Fruit fly (Drosophila melanogaster) whole organism, embryonic: ENCODE measurements around the gene Trim9.

Source experiments
- Asciz ChIP-seq: fragments of 200-800 bp; sonication (Bioruptor generic); optimal IDR thresholded peaks from 2 replicates; lab custom pipeline; 2017; ENCODE audit warnings: missing biosample characterization, mild to moderate bottlenecking, missing genetic modification characterization, missing genetic modification reagents
- Bgb ChIP-seq: fragments of 200-800 bp; sonication (Bioruptor generic); IDR thresholded peaks from 2 replicates; pipeline ENCODE4 v1.3.6; 2022; ENCODE audit warnings: missing biosample characterization, missing genetic modification characterization; ENCODE audit not compliant: partially characterized antibody
- CG10431 ChIP-seq: fragments of 200-800 bp; sonication (Bioruptor generic); optimal IDR thresholded peaks from 3 replicates; lab custom pipeline; 2018; ENCODE audit warnings: missing biosample characterization, mild to moderate bottlenecking, missing genetic modification characterization
- CG11093 ChIP-seq: fragments of 200-800 bp; sonication (Bioruptor generic); IDR thresholded peaks from 3 replicates; pipeline ENCODE4 v1.3.6; 2022; ENCODE audit warnings: missing biosample characterization, missing genetic modification characterization
- CG11398 ChIP-seq: fragments of 200-800 bp; sonication (Bioruptor generic); optimal IDR thresholded peaks from 2 replicates; lab custom pipeline; 2016; ENCODE audit warnings: missing biosample characterization, missing genetic modification characterization
- CG12155 ChIP-seq: fragments of 200-800 bp; sonication (Bioruptor generic); optimal IDR thresholded peaks from 3 replicates; lab custom pipeline; 2016; ENCODE audit warnings: missing biosample characterization, missing genetic modification characterization
- CG13123 ChIP-seq: fragments of 200-800 bp; sonication (Bioruptor generic); optimal IDR thresholded peaks from 2 replicates; lab custom pipeline; 2016; ENCODE audit warnings: missing biosample characterization, missing genetic modification characterization
- CG13296 ChIP-seq: fragments of 200-800 bp; sonication (Bioruptor generic); optimal IDR thresholded peaks from 3 replicates; lab custom pipeline; 2018; ENCODE audit warnings: missing biosample characterization, mild to moderate bottlenecking, missing genetic modification characterization
- CG14860 ChIP-seq: fragments of 200-800 bp; sonication (Bioruptor generic); IDR thresholded peaks from 3 replicates; pipeline ENCODE4 v1.3.6; 2022; ENCODE audit warnings: missing biosample characterization, missing genetic modification characterization; ENCODE audit not compliant: partially characterized antibody
- CG16779 ChIP-seq: fragments of 200-800 bp; sonication (Bioruptor generic); IDR thresholded peaks from 2 replicates; pipeline ENCODE4 v1.3.6; 2022; ENCODE audit warnings: missing biosample characterization, missing genetic modification characterization
- CG17186 ChIP-seq: fragments of 200-800 bp; sonication (Bioruptor generic); optimal IDR thresholded peaks from 3 replicates; lab custom pipeline; 2017; ENCODE audit warnings: missing biosample characterization, missing genetic modification reagents, missing genetic modification characterization
- CG4360 ChIP-seq: fragments of 200-800 bp; sonication (Bioruptor generic); IDR thresholded peaks from 2 replicates; pipeline ENCODE4 v1.3.6; 2022; ENCODE audit warnings: missing biosample characterization, missing genetic modification characterization
- CG4730 ChIP-seq: fragments of 200-800 bp; sonication (Bioruptor generic); IDR thresholded peaks from 2 replicates; pipeline ENCODE4 v1.3.6; 2022; ENCODE audit warnings: missing biosample characterization, missing genetic modification characterization
- CG4854 ChIP-seq: fragments of 200-800 bp; sonication (Bioruptor generic); optimal IDR thresholded peaks from 2 replicates; lab custom pipeline; 2016; ENCODE audit warnings: missing biosample characterization, missing genetic modification characterization, inconsistent platforms
- CG6254 ChIP-seq: fragments of 200-800 bp; sonication (Bioruptor generic); optimal IDR thresholded peaks from 3 replicates; lab custom pipeline; 2017; ENCODE audit warnings: mild to moderate bottlenecking, missing biosample characterization, missing genetic modification reagents, missing genetic modification characterization
- CG7271 ChIP-seq: fragments of 200-800 bp; sonication (Bioruptor generic); optimal IDR thresholded peaks from 2 replicates; lab custom pipeline; 2018; ENCODE audit warnings: missing biosample characterization, mild to moderate bottlenecking, missing genetic modification characterization, moderate library complexity
- CG9437 ChIP-seq: fragments of 200-800 bp; sonication (Bioruptor generic); optimal IDR thresholded peaks from 2 replicates; lab custom pipeline; 2018; ENCODE audit warnings: missing biosample characterization, mild to moderate bottlenecking, missing genetic modification characterization
- CG9727 ChIP-seq: fragments of 200-800 bp; sonication (Bioruptor generic); optimal IDR thresholded peaks from 3 replicates; lab custom pipeline; 2017; ENCODE audit warnings: missing biosample characterization, mild to moderate bottlenecking, missing genetic modification characterization
- CoRest ChIP-seq: fragments of 200-800 bp; sonication (Bioruptor generic); optimal IDR thresholded peaks from 3 replicates; lab custom pipeline; 2018; ENCODE audit warnings: missing biosample characterization, mild to moderate bottlenecking, missing genetic modification characterization, moderate library complexity
- Dref ChIP-seq: fragments of 200-800 bp; sonication (Bioruptor generic); IDR thresholded peaks from 2 replicates; pipeline ENCODE4 v1.3.6; 2022; ENCODE audit warnings: missing biosample characterization, missing genetic modification characterization
- Hey ChIP-seq: fragments of 200-800 bp; sonication (Bioruptor generic); optimal IDR thresholded peaks from 3 replicates; lab custom pipeline; 2018; ENCODE audit warnings: missing biosample characterization, mild to moderate bottlenecking, missing genetic modification characterization
- Hr3 ChIP-seq: fragments of 200-800 bp; sonication (Bioruptor generic); optimal IDR thresholded peaks from 3 replicates; lab custom pipeline; 2016; ENCODE audit warnings: missing biosample characterization, missing genetic modification characterization
- Hr51 ChIP-seq, 2 experiments: fragments of 200-800 bp; sonication (Bioruptor generic); optimal IDR thresholded peaks; 2 replicates in 1 of 2; 3 replicates in 1 of 2; lab custom pipeline; 2016 to 2018; ENCODE audit warnings: missing biosample characterization in 2 of 2, missing genetic modification characterization in 2 of 2, mild to moderate bottlenecking in 1 of 2, moderate library complexity in 1 of 2
- Lhr ChIP-seq: fragments of 200-800 bp; sonication (Bioruptor generic); optimal IDR thresholded peaks from 3 replicates; lab custom pipeline; 2017; ENCODE audit warnings: mild to moderate bottlenecking, missing biosample characterization, missing genetic modification reagents, missing genetic modification characterization
- Meics ChIP-seq: fragments of 200-800 bp; sonication (Bioruptor generic); optimal IDR thresholded peaks from 2 replicates; lab custom pipeline; 2017; ENCODE audit warnings: missing biosample characterization, mild to moderate bottlenecking, missing genetic modification characterization
- Mrtf ChIP-seq: fragments of 200-800 bp; sonication (Bioruptor generic); IDR thresholded peaks from 3 replicates; pipeline ENCODE4 v1.3.6; 2022; ENCODE audit warnings: missing biosample characterization, missing genetic modification characterization
- NFAT ChIP-seq: fragments of 200-800 bp; sonication (Bioruptor generic); IDR thresholded peaks from 2 replicates; pipeline ENCODE4 v1.3.6; 2022; ENCODE audit warnings: missing biosample characterization, missing genetic modification characterization
- Nf-YB ChIP-seq: fragments of 200-800 bp; sonication (Bioruptor generic); optimal IDR thresholded peaks from 3 replicates; lab custom pipeline; 2019; ENCODE audit warnings: missing biosample characterization, mild to moderate bottlenecking, missing genetic modification characterization, moderate library complexity
- PHDP ChIP-seq: fragments of 200-800 bp; sonication (Bioruptor generic); optimal IDR thresholded peaks from 3 replicates; lab custom pipeline; 2018; ENCODE audit warnings: missing biosample characterization, mild to moderate bottlenecking, missing genetic modification characterization, moderate library complexity
- Ptx1 ChIP-seq: fragments of 200-800 bp; sonication (Bioruptor generic); IDR thresholded peaks from 2 replicates; pipeline ENCODE4 v1.3.6; 2022; ENCODE audit warnings: missing biosample characterization, missing genetic modification characterization
- Sry-β ChIP-seq: fragments of 200-800 bp; sonication (Bioruptor generic); optimal IDR thresholded peaks from 2 replicates; lab custom pipeline; 2018; ENCODE audit warnings: missing biosample characterization, mild to moderate bottlenecking, missing genetic modification characterization, moderate library complexity
- TFAM ChIP-seq: fragments of 200-800 bp; sonication (Bioruptor generic); optimal IDR thresholded peaks from 2 replicates; lab custom pipeline; 2017; ENCODE audit warnings: missing biosample characterization, missing genetic modification characterization, inconsistent platforms
- aop ChIP-seq: fragments of 200-800 bp; sonication (Bioruptor generic); IDR thresholded peaks from 2 replicates; pipeline ENCODE4 v1.3.6; 2022; ENCODE audit warnings: missing biosample characterization, missing genetic modification characterization
- ap ChIP-seq: fragments of 200-800 bp; sonication (Bioruptor generic); IDR thresholded peaks from 2 replicates; pipeline ENCODE4 v1.3.6; 2022; ENCODE audit warnings: missing biosample characterization, missing genetic modification characterization
- ara ChIP-seq: fragments of 200-800 bp; sonication (Bioruptor generic); IDR thresholded peaks from 2 replicates; pipeline ENCODE4 v1.3.6; 2022; ENCODE audit warnings: missing biosample characterization, missing genetic modification characterization
- ase ChIP-seq: fragments of 200-800 bp; sonication (Bioruptor generic); IDR thresholded peaks from 3 replicates; pipeline ENCODE4 v1.3.6; 2022; ENCODE audit warnings: missing biosample characterization, missing genetic modification characterization
- chn ChIP-seq: fragments of 200-800 bp; sonication (Bioruptor generic); optimal IDR thresholded peaks from 2 replicates; lab custom pipeline; 2016; ENCODE audit warnings: missing biosample characterization, missing genetic modification characterization
- corto ChIP-seq: fragments of 200-800 bp; sonication (Bioruptor generic); optimal IDR thresholded peaks from 2 replicates; lab custom pipeline; 2016; ENCODE audit warnings: missing biosample characterization, mild to moderate bottlenecking, missing genetic modification characterization, moderate library complexity
- ems ChIP-seq: fragments of 200-800 bp; sonication (Bioruptor generic); optimal IDR thresholded peaks from 3 replicates; lab custom pipeline; 2016; ENCODE audit warnings: missing biosample characterization, missing genetic modification characterization
- ewg ChIP-seq: fragments of 200-800 bp; sonication (Bioruptor generic); optimal IDR thresholded peaks from 3 replicates; lab custom pipeline; 2017; ENCODE audit warnings: mild to moderate bottlenecking, missing biosample characterization, missing genetic modification reagents, missing genetic modification characterization
- fd64A ChIP-seq: fragments of 200-800 bp; sonication (Bioruptor generic); optimal IDR thresholded peaks from 3 replicates; lab custom pipeline; 2018; ENCODE audit warnings: missing biosample characterization, mild to moderate bottlenecking, missing genetic modification characterization
- gem ChIP-seq: fragments of 200-800 bp; sonication (Bioruptor generic); optimal IDR thresholded peaks from 2 replicates; lab custom pipeline; 2019; ENCODE audit warnings: missing biosample characterization, mild to moderate bottlenecking, missing genetic modification characterization, moderate library complexity
- knrl ChIP-seq: fragments of 200-800 bp; sonication (Bioruptor generic); IDR thresholded peaks from 3 replicates; pipeline ENCODE4 v1.3.6; 2022; ENCODE audit warnings: missing biosample characterization, missing genetic modification characterization; ENCODE audit not compliant: partially characterized antibody
- lbe ChIP-seq: fragments of 200-800 bp; sonication (Bioruptor generic); optimal IDR thresholded peaks from 2 replicates; lab custom pipeline; 2016; ENCODE audit warnings: missing biosample characterization, mild to moderate bottlenecking, missing genetic modification characterization
- onecut ChIP-seq: fragments of 200-800 bp; sonication (Bioruptor generic); IDR thresholded peaks from 2 replicates; pipeline ENCODE4 v1.3.6; 2022; ENCODE audit warnings: missing biosample characterization, missing genetic modification characterization
- psq ChIP-seq: fragments of 200-800 bp; sonication (Bioruptor generic); optimal IDR thresholded peaks from 2 replicates; lab custom pipeline; 2017; ENCODE audit warnings: missing biosample characterization, missing genetic modification characterization
- scrt ChIP-seq: fragments of 200-800 bp; sonication (Bioruptor generic); optimal IDR thresholded peaks from 2 replicates; lab custom pipeline; 2018; ENCODE audit warnings: missing biosample characterization, mild to moderate bottlenecking, missing genetic modification characterization, moderate library complexity
- shn ChIP-seq: fragments of 200-800 bp; sonication (Bioruptor generic); optimal IDR thresholded peaks from 3 replicates; lab custom pipeline; 2016; ENCODE audit warnings: missing biosample characterization, missing genetic modification characterization
- stwl ChIP-seq: fragments of 200-800 bp; sonication (Bioruptor generic); optimal IDR thresholded peaks from 3 replicates; lab custom pipeline; 2018; ENCODE audit warnings: missing biosample characterization, mild to moderate bottlenecking, missing genetic modification characterization, moderate library complexity
- tx ChIP-seq: fragments of 200-800 bp; sonication (Bioruptor generic); optimal IDR thresholded peaks from 2 replicates; lab custom pipeline; 2016; ENCODE audit warnings: missing biosample characterization, missing genetic modification characterization

The Trim9 gene

dm6 chr2L:10616767-10617166 lies 72.1 kb downstream of the Trim9 start (continued):
- TF ChIP-seq knrl (GFP tag; lab: Robert Waterston, UW) (no peak), onecut (peak; percentile 42), CG13296 (GFP tag; lab: Kevin White, UChicago) (no peak), shn (GFP tag; lab: Kevin White, UChicago) (peak; percentile 44), Asciz (GFP tag; lab: Kevin White, UChicago) (peak; percentile 68), CG4360 (GFP tag; lab: Robert Waterston, UW) (no peak), Nf-YB (GFP tag; lab: Kevin White, UChicago) (peak; percentile 35), CG14860 (no peak), Sry-β (no peak), scrt (peak; percentile 51), Hey (tag; lab: Kevin White, UChicago) (no peak), CoRest (tag; lab: Kevin White, UChicago) (peak; percentile 72), fd64A (GFP tag; lab: Kevin White, UChicago) (peak; percentile 15), CG6254 (GFP tag; lab: Kevin White, UChicago) (peak; percentile 73), CG12155 (GFP tag; lab: Kevin White, UChicago) (peak; percentile 38), ems (peak; percentile 51), Mrtf (peak; percentile 57; the same call in 2 of the 3 replicates), CG7271 (tag; lab: Kevin White, UChicago) (no peak), tx (GFP tag; lab: Kevin White, UChicago) (peak; percentile 28), Hr51 (GFP tag; optimal IDR thresholded peaks at IDR 0.05; lab: Kevin White, UChicago) (peak; percentile 23 to 79), corto (GFP tag; lab: Kevin White, UChicago) (no peak), NFAT (no peak), CG11398 (GFP tag; lab: Kevin White, UChicago) (peak; percentile 24), CG10431 (GFP tag; lab: Kevin White, UChicago) (no peak), Ptx1 (GFP tag; lab: Robert Waterston, UW) (peak; percentile 84), ewg (GFP tag; lab: Kevin White, UChicago) (peak; percentile 51), aop (GFP tag; lab: Robert Waterston, UW) (no peak; the same call in 1 of the 2 replicates), TFAM (GFP tag; lab: Kevin White, UChicago) (no peak), Meics (GFP tag; lab: Kevin White, UChicago) (peak; percentile 52), psq (GFP tag; lab: Kevin White, UChicago) (no peak), ara (GFP tag; lab: Robert Waterston, UW) (peak; percentile 89), Lhr (GFP tag; lab: Kevin White, UChicago) (peak; percentile 40), CG9727 (GFP tag; lab: Kevin White, UChicago) (peak; percentile 69), Dref (GFP tag; lab: Robert Waterston, UW) (no peak), PHDP (tag; lab: Kevin White, UChicago) (peak; percentile 76), CG17186 (GFP tag; lab: Kevin White, UChicago) (peak; percentile 24), ap (GFP tag; lab: Robert Waterston, UW) (peak; percentile 55; the same call in 1 of the 2 replicates), CG13123 (GFP tag; lab: Kevin White, UChicago) (peak; percentile 35), ase (GFP tag; lab: Robert Waterston, UW) (peak; percentile 76; the same call in 1 of the 3 replicates), Bgb (no peak), gem (peak; percentile 86), CG11093 (GFP tag; lab: Robert Waterston, UW) (peak; percentile 73), CG4730 (GFP tag; lab: Robert Waterston, UW) (peak; percentile 77), lbe (GFP tag; lab: Kevin White, UChicago) (no peak), stwl (tag; lab: Kevin White, UChicago) (peak; percentile 24), CG16779 (GFP tag; lab: Robert Waterston, UW) (no peak), Hr3 (peak; percentile 44), chn (GFP tag; lab: Kevin White, UChicago) (peak; percentile 61), CG9437 (GFP tag; lab: Kevin White, UChicago) (peak; percentile 34), CG4854 (GFP tag; lab: Kevin White, UChicago) (no peak)
